Fruit fly (Drosophila melanogaster) whole organism, pupa: Measurements from ENCODE around the gene CG14615.

Experiments
- CG12605 ChIP-seq: fragments of 200-800 bp; sonication (Bioruptor generic); IDR thresholded peaks from 2 replicates; pipeline ENCODE4 v1.3.6; 2022; ENCODE audit warnings: missing biosample characterization, missing genetic modification characterization
- CG14655 ChIP-seq: fragments of 200-800 bp; sonication (Bioruptor generic); optimal IDR thresholded peaks from 3 replicates; lab custom pipeline; 2017; ENCODE audit warnings: mild to moderate bottlenecking, missing biosample characterization, missing genetic modification reagents, missing genetic modification characterization
- CG15710 ChIP-seq: fragments of 200-800 bp; sonication (Bioruptor generic); optimal IDR thresholded peaks from 2 replicates; lab custom pipeline; 2018; ENCODE audit warnings: missing biosample characterization, mild to moderate bottlenecking, missing genetic modification characterization, moderate library complexity
- CG17806 ChIP-seq: fragments of 200-800 bp; sonication (Bioruptor generic); optimal IDR thresholded peaks from 2 replicates; lab custom pipeline; 2018; ENCODE audit warnings: missing biosample characterization, mild to moderate bottlenecking, missing genetic modification characterization, moderate library complexity
- CG32121 ChIP-seq: fragments of 200-800 bp; sonication (Bioruptor generic); IDR thresholded peaks from 2 replicates; pipeline ENCODE4 v1.3.6; 2022; ENCODE audit warnings: missing biosample characterization, missing genetic modification characterization
- CG8301 ChIP-seq: fragments of 200-800 bp; sonication (Bioruptor generic); optimal IDR thresholded peaks from 2 replicates; lab custom pipeline; 2018; ENCODE audit warnings: missing biosample characterization, mild to moderate bottlenecking, missing genetic modification characterization
- EcR ChIP-seq: fragments of 200-800 bp; sonication (Bioruptor generic); optimal IDR thresholded peaks from 3 replicates; lab custom pipeline; 2019; ENCODE audit warnings: missing biosample characterization, missing genetic modification characterization, mild to moderate bottlenecking, moderate library complexity, missing genetic modification reagents
- Pif1B ChIP-seq: fragments of 200-800 bp; sonication (Bioruptor generic); optimal IDR thresholded peaks from 3 replicates; lab custom pipeline; 2016; ENCODE audit warnings: missing biosample characterization, missing genetic modification characterization
- Snoo ChIP-seq: fragments of 200-800 bp; sonication (Bioruptor generic); optimal IDR thresholded peaks from 3 replicates; lab custom pipeline; 2017; ENCODE audit warnings: missing biosample characterization, mild to moderate bottlenecking, missing genetic modification characterization, inconsistent platforms

DNA sequence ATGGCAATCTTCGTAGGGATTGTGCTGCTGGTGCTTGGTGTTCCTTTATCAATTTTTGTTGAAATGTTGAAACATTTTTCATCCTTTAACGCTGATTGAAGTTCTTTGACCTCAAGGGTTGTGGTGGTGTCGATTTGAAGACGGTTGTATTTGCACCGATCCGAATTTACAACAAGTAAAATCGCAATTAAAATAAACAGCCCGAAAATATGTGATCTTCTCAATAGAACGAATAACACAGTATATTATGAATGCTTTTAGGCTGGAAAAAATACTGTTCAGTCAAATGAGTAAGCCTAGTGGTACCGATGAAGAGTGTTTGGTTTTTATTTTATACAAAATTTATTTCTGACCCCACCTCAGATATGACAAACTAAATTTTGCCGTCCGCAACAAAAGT, 6.2 kb downstream of the CG14615 start:
- TF ChIP-seq CG15710 (tag; lab: Kevin White, UChicago) (no peak), CG17806 (tag; lab: Kevin White, UChicago) (no peak), CG14655 (GFP tag; lab: Kevin White, UChicago) (no peak), CG32121 (no peak), Snoo (no peak), CG8301 (tag; lab: Kevin White, UChicago) (no peak), Pif1B (GFP tag; lab: Kevin White, UChicago) (no peak), EcR (GFP tag; lab: Kevin White, UChicago) (peak; percentile 66), CG12605 (no peak)
